Worm (Caenorhabditis elegans) whole organism, L2 larva: ENCODE measurements around the gene gly-7.

Source experiments
- Y55F3AM.14 ChIP-seq: fragments of 200-800 bp; sonication (Bioruptor generic); optimal IDR thresholded peaks from 2 replicates; lab custom pipeline; 2018; ENCODE audit warnings: mild to moderate bottlenecking, missing genetic modification characterization, missing compliant biosample characterization
- elt-1 ChIP-seq: fragments of 150-350 bp; optimal IDR thresholded peaks from 2 replicates; lab custom pipeline; 2014; ENCODE audit warnings: missing biosample characterization, missing genetic modification characterization
- fos-1 ChIP-seq: fragments of 150-350 bp; optimal IDR thresholded peaks from 2 replicates; lab custom pipeline; 2014; ENCODE audit warnings: missing biosample characterization, missing genetic modification characterization
- lin-11 ChIP-seq: fragments of 150-350 bp; sonication (generic microtip); optimal IDR thresholded peaks from 2 replicates; lab custom pipeline; 2014; ENCODE audit warnings: missing biosample characterization, missing genetic modification characterization, inconsistent platforms, mixed read lengths
- lin-39 ChIP-seq: fragments of 150-350 bp; optimal IDR thresholded peaks from 2 replicates; lab custom pipeline; 2014; ENCODE audit warnings: missing biosample characterization, missing genetic modification reagents, missing genetic modification characterization
- lsy-2 ChIP-seq, 2 experiments: fragments of 150-350 bp in 1 of 2; sonication (generic microtip) in 1 of 2; optimal IDR thresholded peaks; 2 replicates each; lab custom pipeline; 2014 to 2017; ENCODE audit warnings: missing biosample characterization in 2 of 2, missing genetic modification characterization in 2 of 2
- mbf-1 ChIP-seq: sonication (generic microtip); optimal IDR thresholded peaks from 2 replicates; lab custom pipeline; 2017; ENCODE audit warnings: missing biosample characterization, missing genetic modification characterization
- nhr-11 ChIP-seq: fragments of 150-350 bp; optimal IDR thresholded peaks from 2 replicates; lab custom pipeline; 2014; ENCODE audit warnings: missing biosample characterization, missing genetic modification characterization
- nhr-237 ChIP-seq: fragments of 150-350 bp; optimal IDR thresholded peaks from 2 replicates; lab custom pipeline; 2014; ENCODE audit warnings: missing biosample characterization, missing genetic modification characterization
- nhr-25 ChIP-seq: fragments of 150-350 bp; sonication (generic microtip); optimal IDR thresholded peaks from 3 replicates; lab custom pipeline; 2014; ENCODE audit warnings: missing biosample characterization, missing genetic modification characterization
- skn-1 ChIP-seq: sonication (generic microtip); optimal IDR thresholded peaks from 2 replicates; lab custom pipeline; 2017; ENCODE audit warnings: missing biosample characterization, missing genetic modification characterization
- snpc-4 ChIP-seq: fragments of 150-350 bp; optimal IDR thresholded peaks from 2 replicates; lab custom pipeline; 2014; ENCODE audit warnings: missing biosample characterization, missing genetic modification characterization
- unc-55 ChIP-seq: fragments of 150-350 bp; sonication (generic microtip); optimal IDR thresholded peaks from 3 replicates; lab custom pipeline; 2014; ENCODE audit warnings: missing biosample characterization, missing genetic modification reagents, missing genetic modification characterization
- ztf-11 ChIP-seq: sonication (generic microtip); optimal IDR thresholded peaks from 2 replicates; lab custom pipeline; 2017; ENCODE audit warnings: missing biosample characterization, missing genetic modification characterization

DNA sequence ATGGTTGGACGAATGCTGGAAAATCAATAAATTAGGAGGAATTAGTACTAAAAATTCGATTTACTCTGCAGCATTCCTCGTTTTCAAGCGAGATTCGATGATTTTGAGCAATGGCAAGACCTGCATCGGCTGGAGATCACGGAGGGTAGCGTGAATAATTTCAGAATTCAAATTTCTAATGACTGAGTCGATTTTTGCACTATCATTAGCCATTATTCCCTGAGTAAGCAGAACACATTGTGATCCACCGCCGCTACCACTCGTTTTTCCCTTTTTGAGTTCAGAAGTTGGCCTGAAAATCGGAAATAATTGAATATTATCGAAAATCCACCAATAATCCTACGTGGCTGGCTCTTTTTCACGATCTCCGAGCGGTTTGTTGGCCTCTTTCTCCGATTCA lies 46.9 kb upstream of the gly-7 start:
- TF ChIP-seq lsy-2 (tag; optimal IDR thresholded peaks at IDR 0.05; lab: Kevin White, UChicago) (no peak), ztf-11 (tag; lab: Kevin White, UChicago) (no peak), Y55F3AM.14 (GFP tag; lab: Kevin White, UChicago) (no peak), lin-11 (tag; lab: Kevin White, UChicago) (no peak), snpc-4 (no peak), lin-39 (tag; lab: Kevin White, UChicago) (no peak), nhr-237 (no peak), fos-1 (tag; lab: Kevin White, UChicago) (no peak), nhr-11 (tag; lab: Kevin White, UChicago) (no peak), elt-1 (no peak), nhr-25 (no peak), mbf-1 (no peak), skn-1 (tag; lab: Kevin White, UChicago) (no peak), unc-55 (GFP tag; lab: Kevin White, UChicago) (no peak)
